Worm (Caenorhabditis elegans) whole organism, L1 larva: Measurements from ENCODE around the gene gta-1.

Experiments used
- C16A3.4 ChIP-seq: fragments of 150-350 bp; optimal IDR thresholded peaks from 2 replicates; lab custom pipeline; 2014; ENCODE audit warnings: missing biosample characterization, missing genetic modification characterization
- alr-1 ChIP-seq: fragments of 200-800 bp; sonication (Bioruptor generic); optimal IDR thresholded peaks from 2 replicates; lab custom pipeline; 2018; ENCODE audit warnings: borderline replicate concordance, mild to moderate bottlenecking, missing genetic modification characterization, missing compliant biosample characterization
- dpl-1 ChIP-seq, 3 experiments: fragments of 150-350 bp in 2 of 3; sonication (generic microtip) in 1 of 3; optimal IDR thresholded peaks; 2 replicates each; lab custom pipeline; 2014 to 2017; ENCODE audit warnings: missing biosample characterization in 3 of 3, missing genetic modification characterization in 3 of 3, missing genetic modification reagents in 3 of 3
- egl-27 ChIP-seq, 2 experiments: fragments of 150-350 bp in 1 of 2; sonication (generic microtip); optimal IDR thresholded peaks; 3 replicates each; lab custom pipeline; 2017 to 2018; ENCODE audit warnings: missing biosample characterization in 2 of 2, missing genetic modification characterization in 2 of 2, missing genetic modification reagents in 2 of 2
- elt-3 ChIP-seq, 6 experiments: fragments of 150-350 bp in 1 of 6; sonication (generic microtip); optimal IDR thresholded peaks; 2 replicates each; lab custom pipeline; 2017 to 2018; ENCODE audit warnings: missing biosample characterization in 6 of 6, missing genetic modification characterization in 6 of 6, inconsistent platforms in 1 of 6
- fkh-10 ChIP-seq: sonication (generic microtip); optimal IDR thresholded peaks from 2 replicates; lab custom pipeline; 2017; ENCODE audit warnings: missing biosample characterization, missing genetic modification reagents, missing genetic modification characterization
- fos-1 ChIP-seq: fragments of 150-350 bp; optimal IDR thresholded peaks from 2 replicates; lab custom pipeline; 2014; ENCODE audit warnings: missing biosample characterization, missing genetic modification characterization
- mdl-1 ChIP-seq, 2 experiments: fragments of 150-350 bp; optimal IDR thresholded peaks; 2 replicates each; lab custom pipeline; 2014 to 2017; ENCODE audit warnings: missing biosample characterization in 2 of 2, missing genetic modification characterization in 2 of 2, inconsistent platforms in 1 of 2
- nhr-12 ChIP-seq: sonication (generic microtip); optimal IDR thresholded peaks from 2 replicates; lab custom pipeline; 2017; ENCODE audit warnings: missing biosample characterization, missing genetic modification characterization
- nhr-237 ChIP-seq: fragments of 150-350 bp; optimal IDR thresholded peaks from 2 replicates; lab custom pipeline; 2014; ENCODE audit warnings: missing biosample characterization, missing genetic modification characterization
- pax-3 ChIP-seq: fragments of 200-800 bp; sonication (Bioruptor generic); optimal IDR thresholded peaks from 2 replicates; lab custom pipeline; 2018; ENCODE audit warnings: mild to moderate bottlenecking, missing genetic modification characterization, moderate library complexity, missing compliant biosample characterization
- tbx-2 ChIP-seq: sonication (generic microtip); optimal IDR thresholded peaks from 2 replicates; lab custom pipeline; 2016; ENCODE audit warnings: missing genetic modification characterization, missing compliant biosample characterization
- unc-130 ChIP-seq: fragments of 150-350 bp; optimal IDR thresholded peaks from 2 replicates; lab custom pipeline; 2017; ENCODE audit warnings: missing biosample characterization, missing genetic modification characterization, inconsistent platforms
- unc-98 ChIP-seq: fragments of 200-800 bp; sonication (Bioruptor generic); IDR thresholded peaks from 2 replicates; pipeline ENCODE4 v1.3.6; 2022; ENCODE audit warnings: missing genetic modification characterization, missing compliant biosample characterization

- TF ChIP-seq alr-1 (tag; lab: Kevin White, UChicago) (no peak), pax-3 (tag; lab: Kevin White, UChicago) (no peak), nhr-12 (tag; lab: Kevin White, UChicago) (no peak), fkh-10 (GFP tag; lab: Kevin White, UChicago) (no peak), C16A3.4 (tag; lab: Kevin White, UChicago) (no peak), fos-1 (tag; lab: Kevin White, UChicago) (no peak), nhr-237 (no peak), mdl-1 (tag; optimal IDR thresholded peaks at IDR 0.05; lab: Kevin White, UChicago) (no peak), unc-130 (tag; lab: Kevin White, UChicago) (no peak), dpl-1 (GFP tag; optimal IDR thresholded peaks at IDR 0.05; lab: Kevin White, UChicago) (no peak), unc-98 (no peak), egl-27 (tag; optimal IDR thresholded peaks at IDR 0.05; lab: Kevin White, UChicago) (no peak), tbx-2 (no peak), elt-3 (tag; optimal IDR thresholded peaks at IDR 0.05; lab: Kevin White, UChicago) (no peak)
These were observed 38.7 kb downstream of the gta-1 start, which contains the start of gene qns-1 for ce11 chrIV:10219208-10219607.
